Fruit fly (Drosophila melanogaster) Kc167 (cell line): ENCODE measurements around the gene CG11927.

Experiments
- Myc ChIP-seq: fragments of >200 bp; optimal IDR thresholded peaks from 2 replicates; lab custom pipeline; 2017; ENCODE audit warnings: missing external identifiers
- Sin3A ChIP-seq: fragments of >200 bp; optimal IDR thresholded peaks from 2 replicates; lab custom pipeline; 2018; ENCODE audit warnings: missing external identifiers
- h ChIP-seq: fragments of >200 bp; optimal IDR thresholded peaks from 3 replicates; lab custom pipeline; 2018; ENCODE audit warnings: missing external identifiers
- insv ChIP-seq: fragments of >200 bp; optimal IDR thresholded peaks from 3 replicates; lab custom pipeline; 2018; ENCODE audit warnings: missing external identifiers
- psq ChIP-seq: fragments of >200 bp; optimal IDR thresholded peaks from 2 replicates; lab custom pipeline; 2017; ENCODE audit warnings: missing external identifiers
- ttk ChIP-seq: sonication (Bioruptor generic); optimal IDR thresholded peaks from 2 replicates; lab custom pipeline; 2017; ENCODE audit warnings: missing external identifiers

CG11927 gene

dm6 chr2L:4818056-4818455 is 29.5 kb upstream of the CG11927 start, which contains the start of gene CG3225:
CG3225 (minus strand) TSS chr2L:4818245.
- TF ChIP-seq h (lab: Kevin White, UChicago) (no peak), insv (no peak), Sin3A (lab: Kevin White, UChicago) (no peak), ttk (lab: Kevin White, UChicago) (no peak), psq (lab: Kevin White, UChicago) (no peak)

dm6 chr2L:4819995-4820394 is 27.6 kb upstream of the CG11927 start:
- no peak for TF ChIP-seq psq (lab: Kevin White, UChicago)

dm6 chr2L:4820448-4821318 is 26.9 kb upstream of the CG11927 start:
- no peak for TF ChIP-seq ttk (lab: Kevin White, UChicago)
- TF ChIP-seq insv = no peak
- no peak for TF ChIP-seq Myc (lab: Kevin White, UChicago)
- TF ChIP-seq Sin3A (lab: Kevin White, UChicago) = no peak
- no peak for TF ChIP-seq h (lab: Kevin White, UChicago)
- TF ChIP-seq psq (lab: Kevin White, UChicago) = no peak

dm6 chr2L:4821319-4821717 is 26.2 kb upstream of the CG11927 start:
- TF ChIP-seq psq (lab: Kevin White, UChicago) = no peak
- no peak for TF ChIP-seq h (lab: Kevin White, UChicago)
- no peak for TF ChIP-seq insv
- TF ChIP-seq ttk (lab: Kevin White, UChicago) = no peak
- TF ChIP-seq Myc (lab: Kevin White, UChicago) = no peak
- no peak for TF ChIP-seq Sin3A (lab: Kevin White, UChicago)

- TF ChIP-seq insv (no peak), Myc (lab: Kevin White, UChicago) (no peak), Sin3A (lab: Kevin White, UChicago) (no peak), psq (lab: Kevin White, UChicago) (no peak), ttk (lab: Kevin White, UChicago) (no peak), h (lab: Kevin White, UChicago) (no peak)
Measured at dm6 chr2L:4821757-4822156, 25.8 kb upstream of the CG11927 start, which contains the start of gene CG15628. CG15628 (plus strand) TSS chr2L:4821774.

dm6 chr2L:4822258-4822657 is 25.3 kb upstream of the CG11927 start:
- no peak for TF ChIP-seq Sin3A (lab: Kevin White, UChicago)
- no peak for TF ChIP-seq insv
- TF ChIP-seq Myc (lab: Kevin White, UChicago) = no peak
- no peak for TF ChIP-seq ttk (lab: Kevin White, UChicago)
- TF ChIP-seq psq (lab: Kevin White, UChicago) = no peak
- TF ChIP-seq h (lab: Kevin White, UChicago) = no peak

dm6 chr2L:4823797-4824196 is 23.8 kb upstream of the CG11927 start:
- TF ChIP-seq Myc (lab: Kevin White, UChicago) (no peak), ttk (lab: Kevin White, UChicago) (no peak), Sin3A (lab: Kevin White, UChicago) (no peak), insv (no peak), psq (lab: Kevin White, UChicago) (no peak), h (lab: Kevin White, UChicago) (no peak)

dm6 chr2L:4825695-4826094 is 21.9 kb upstream of the CG11927 start:
- TF ChIP-seq psq (lab: Kevin White, UChicago) = no peak
- no peak for TF ChIP-seq h (lab: Kevin White, UChicago)
- TF ChIP-seq insv = no peak
- no peak for TF ChIP-seq Sin3A (lab: Kevin White, UChicago)
- no peak for TF ChIP-seq ttk (lab: Kevin White, UChicago)
- TF ChIP-seq Myc (lab: Kevin White, UChicago) = no peak

dm6 chr2L:4829040-4829439 is 18.5 kb upstream of the CG11927 start:
- no peak for TF ChIP-seq Myc (lab: Kevin White, UChicago)

dm6 chr2L:4830490-4830889 is 17.1 kb upstream of the CG11927 start, which contains the start of gene Fnta:
Fnta (minus strand) TSS chr2L:4830693.
- no peak for TF ChIP-seq ttk (lab: Kevin White, UChicago)
- no peak for TF ChIP-seq Sin3A (lab: Kevin White, UChicago)
- no peak for TF ChIP-seq h (lab: Kevin White, UChicago)
- TF ChIP-seq Myc (lab: Kevin White, UChicago) = no peak
- TF ChIP-seq insv = no peak
- TF ChIP-seq psq (lab: Kevin White, UChicago) = no peak

dm6 chr2L:4835091-4835689 is 12.4 kb upstream of the CG11927 start, which contains the start of gene Ir25a:
Ir25a (minus strand) TSS chr2L:4835300.
- TF ChIP-seq psq (lab: Kevin White, UChicago) = no peak
- TF ChIP-seq ttk (lab: Kevin White, UChicago) = no peak
- no peak for TF ChIP-seq Sin3A (lab: Kevin White, UChicago)
- TF ChIP-seq h (lab: Kevin White, UChicago) = no peak
- no peak for TF ChIP-seq insv
- no peak for TF ChIP-seq Myc (lab: Kevin White, UChicago)

dm6 chr2L:4836193-4836592 is 11.4 kb upstream of the CG11927 start:
- TF ChIP-seq psq (lab: Kevin White, UChicago) (no peak), ttk (lab: Kevin White, UChicago) (no peak), h (lab: Kevin White, UChicago) (no peak), Myc (lab: Kevin White, UChicago) (no peak), insv (no peak), Sin3A (lab: Kevin White, UChicago) (no peak)
